Fruit fly (Drosophila melanogaster) whole organism, embryonic: ENCODE measurements around the gene Tim8.

ENCODE experiments used
- ATbp ChIP-seq: fragments of 200-800 bp; sonication (Bioruptor generic); optimal IDR thresholded peaks from 2 replicates; lab custom pipeline; 2017; ENCODE audit warnings: missing biosample characterization, mild to moderate bottlenecking, missing genetic modification characterization, missing genetic modification reagents
- Awh ChIP-seq: fragments of 200-800 bp; sonication (Bioruptor generic); IDR thresholded peaks from 2 replicates; pipeline ENCODE4, ENCODE4 v1.3.6; 2022; ENCODE audit warnings: missing biosample characterization, missing genetic modification characterization
- CG10147 ChIP-seq: fragments of 200-800 bp; sonication (Bioruptor generic); optimal IDR thresholded peaks from 2 replicates; lab custom pipeline; 2019; ENCODE audit warnings: missing biosample characterization, mild to moderate bottlenecking, missing genetic modification characterization, moderate library complexity
- CG10321 ChIP-seq: fragments of 200-800 bp; sonication (Bioruptor generic); IDR thresholded peaks from 2 replicates; pipeline ENCODE4 v1.3.6; 2022; ENCODE audit warnings: missing biosample characterization, missing genetic modification characterization
- CG10462 ChIP-seq: fragments of 200-800 bp; sonication (Bioruptor generic); optimal IDR thresholded peaks from 2 replicates; lab custom pipeline; 2016; ENCODE audit warnings: missing biosample characterization, missing genetic modification characterization
- CG13424 ChIP-seq: fragments of 200-800 bp; sonication (Bioruptor generic); optimal IDR thresholded peaks from 2 replicates; lab custom pipeline; 2019; ENCODE audit warnings: missing biosample characterization, mild to moderate bottlenecking, missing genetic modification characterization, moderate library complexity
- CG14710 ChIP-seq: fragments of 200-800 bp; sonication (Bioruptor generic); optimal IDR thresholded peaks from 3 replicates; lab custom pipeline; 2019; ENCODE audit warnings: missing biosample characterization, mild to moderate bottlenecking, missing genetic modification characterization, moderate library complexity
- CG1529 ChIP-seq: fragments of 200-800 bp; sonication (Bioruptor generic); optimal IDR thresholded peaks from 3 replicates; lab custom pipeline; 2018; ENCODE audit warnings: missing biosample characterization, missing genetic modification characterization
- CG17186 ChIP-seq: fragments of 200-800 bp; sonication (Bioruptor generic); optimal IDR thresholded peaks from 3 replicates; lab custom pipeline; 2017; ENCODE audit warnings: missing biosample characterization, missing genetic modification reagents, missing genetic modification characterization
- CG17328 ChIP-seq: fragments of 200-800 bp; sonication (Bioruptor generic); IDR thresholded peaks from 2 replicates; pipeline ENCODE4 v1.3.6; 2022; ENCODE audit warnings: missing biosample characterization, missing genetic modification characterization
- CG17385 ChIP-seq: fragments of 200-800 bp; sonication (Bioruptor generic); optimal IDR thresholded peaks from 3 replicates; lab custom pipeline; 2018; ENCODE audit warnings: missing biosample characterization, mild to moderate bottlenecking, missing genetic modification characterization
- CG18011 ChIP-seq: fragments of 200-800 bp; sonication (Bioruptor generic); optimal IDR thresholded peaks from 2 replicates; lab custom pipeline; 2017; ENCODE audit warnings: missing biosample characterization, missing genetic modification characterization, mild to moderate bottlenecking, moderate library complexity, missing genotype
- CG1832 ChIP-seq: fragments of 200-800 bp; sonication (Bioruptor generic); optimal IDR thresholded peaks from 2 replicates; lab custom pipeline; 2017; ENCODE audit warnings: missing biosample characterization, mild to moderate bottlenecking, missing genetic modification characterization, inconsistent platforms
- CG2199 ChIP-seq: fragments of 200-800 bp; sonication (Bioruptor generic); IDR thresholded peaks from 3 replicates; pipeline ENCODE4 v1.3.6; 2022; ENCODE audit warnings: missing biosample characterization, missing genetic modification characterization
- CG3065 ChIP-seq: fragments of 200-800 bp; sonication (Bioruptor generic); optimal IDR thresholded peaks from 2 replicates; lab custom pipeline; 2016; ENCODE audit warnings: missing biosample characterization, missing genetic modification characterization
- CG3163 ChIP-seq: fragments of 200-800 bp; sonication (Bioruptor generic); optimal IDR thresholded peaks from 3 replicates; lab custom pipeline; 2016; ENCODE audit warnings: missing biosample characterization, missing genetic modification characterization
- CG32532 ChIP-seq: fragments of 200-800 bp; sonication (Bioruptor generic); IDR thresholded peaks from 2 replicates; pipeline ENCODE4 v1.3.6; 2022; ENCODE audit warnings: missing biosample characterization, missing genetic modification characterization
- CG32772 ChIP-seq: fragments of 200-800 bp; sonication (Bioruptor generic); IDR thresholded peaks from 2 replicates; pipeline ENCODE4 v1.3.6; 2022; ENCODE audit warnings: missing biosample characterization, missing genetic modification characterization
- CG6175 ChIP-seq: fragments of 200-800 bp; sonication (Bioruptor generic); IDR thresholded peaks from 3 replicates; pipeline ENCODE4 v1.3.6; 2022; ENCODE audit warnings: missing biosample characterization, missing genetic modification characterization
- CG6854 ChIP-seq: fragments of 200-800 bp; sonication (Bioruptor generic); optimal IDR thresholded peaks from 3 replicates; lab custom pipeline; 2017; ENCODE audit warnings: missing biosample characterization, mild to moderate bottlenecking, missing genetic modification characterization
- CG7963 ChIP-seq: fragments of 200-800 bp; sonication (Bioruptor generic); IDR thresholded peaks from 3 replicates; pipeline ENCODE4 v1.3.6; 2022; ENCODE audit warnings: missing biosample characterization, missing genetic modification characterization; ENCODE audit not compliant: partially characterized antibody
- CG8944 ChIP-seq: fragments of 200-800 bp; sonication (Bioruptor generic); optimal IDR thresholded peaks from 3 replicates; lab custom pipeline; 2016; ENCODE audit warnings: missing biosample characterization, missing genetic modification characterization
- Camta ChIP-seq: fragments of 200-800 bp; sonication (Bioruptor generic); optimal IDR thresholded peaks from 2 replicates; lab custom pipeline; 2016; ENCODE audit warnings: missing biosample characterization, missing genetic modification characterization
- CkIIα-i1 ChIP-seq: fragments of 200-800 bp; sonication (Bioruptor generic); IDR thresholded peaks from 2 replicates; pipeline ENCODE4 v1.3.6; 2022; ENCODE audit warnings: missing biosample characterization, missing genetic modification characterization
- CoRest ChIP-seq: fragments of 200-800 bp; sonication (Bioruptor generic); optimal IDR thresholded peaks from 3 replicates; lab custom pipeline; 2018; ENCODE audit warnings: missing biosample characterization, mild to moderate bottlenecking, missing genetic modification characterization, moderate library complexity
- Doc3 ChIP-seq: fragments of 200-800 bp; sonication (Bioruptor generic); IDR thresholded peaks from 3 replicates; pipeline ENCODE4 v1.3.6; 2022; ENCODE audit warnings: missing biosample characterization, missing genetic modification characterization; ENCODE audit not compliant: partially characterized antibody
- Fer2 ChIP-seq: fragments of 200-800 bp; sonication (Bioruptor generic); optimal IDR thresholded peaks from 2 replicates; lab custom pipeline; 2018; ENCODE audit warnings: missing biosample characterization, mild to moderate bottlenecking, missing genetic modification characterization, moderate library complexity
- HLH4C ChIP-seq: fragments of 200-800 bp; sonication (Bioruptor generic); IDR thresholded peaks from 3 replicates; pipeline ENCODE4 v1.3.6; 2022; ENCODE audit warnings: missing biosample characterization, missing genetic modification characterization; ENCODE audit not compliant: partially characterized antibody
- Hey ChIP-seq: fragments of 200-800 bp; sonication (Bioruptor generic); optimal IDR thresholded peaks from 3 replicates; lab custom pipeline; 2018; ENCODE audit warnings: missing biosample characterization, mild to moderate bottlenecking, missing genetic modification characterization
- Hmx ChIP-seq: fragments of 200-800 bp; sonication (Bioruptor generic); optimal IDR thresholded peaks from 2 replicates; lab custom pipeline; 2016; ENCODE audit warnings: missing biosample characterization, missing genetic modification characterization
- Hr39 ChIP-seq: fragments of >200 bp; optimal IDR thresholded peaks from 2 replicates; lab custom pipeline; 2017
- cad ChIP-seq: fragments of >200 bp; optimal IDR thresholded peaks from 2 replicates; lab custom pipeline; 2017; ENCODE audit warnings: missing biosample characterization, missing genetic modification characterization
- crc ChIP-seq: fragments of 200-800 bp; sonication (Bioruptor generic); optimal IDR thresholded peaks from 2 replicates; lab custom pipeline; 2016; ENCODE audit warnings: missing biosample characterization, missing genetic modification characterization
- dan ChIP-seq: fragments of 200-800 bp; sonication (Bioruptor generic); IDR thresholded peaks from 2 replicates; pipeline ENCODE4 v1.3.6; 2022; ENCODE audit warnings: missing biosample characterization, missing genetic modification characterization
- eve ChIP-seq, 2 experiments: fragments of >200 bp; optimal IDR thresholded peaks; 2 replicates each; lab custom pipeline; 2017; ENCODE audit warnings: missing biosample characterization in 2 of 2, missing genetic modification characterization in 2 of 2
- gcm2 ChIP-seq: fragments of 200-800 bp; sonication (Bioruptor generic); optimal IDR thresholded peaks from 2 replicates; lab custom pipeline; 2016; ENCODE audit warnings: missing biosample characterization, missing genetic modification characterization
- gro ChIP-seq: fragments of 200-800 bp; sonication (Bioruptor generic); optimal IDR thresholded peaks from 2 replicates; lab custom pipeline; 2016; ENCODE audit warnings: missing biosample characterization, missing genetic modification characterization
- gsb ChIP-seq: fragments of 200-800 bp; sonication (Bioruptor generic); IDR thresholded peaks from 2 replicates; pipeline ENCODE4 v1.3.6; 2022; ENCODE audit warnings: missing biosample characterization, missing genetic modification characterization
- jing ChIP-seq: fragments of 200-800 bp; sonication (Bioruptor generic); optimal IDR thresholded peaks from 2 replicates; lab custom pipeline; 2018; ENCODE audit warnings: missing biosample characterization, mild to moderate bottlenecking, missing genetic modification characterization
- oc ChIP-seq: fragments of 200-800 bp; sonication (Bioruptor generic); optimal IDR thresholded peaks from 2 replicates; lab custom pipeline; 2018; ENCODE audit warnings: missing biosample characterization, mild to moderate bottlenecking, missing genetic modification characterization, moderate library complexity
- pfk ChIP-seq: fragments of 200-800 bp; sonication (Bioruptor generic); optimal IDR thresholded peaks from 2 replicates; lab custom pipeline; 2018; ENCODE audit warnings: missing biosample characterization, mild to moderate bottlenecking, missing genetic modification characterization, moderate library complexity
- prd ChIP-seq, 3 experiments: fragments of >200 bp in 2 of 3; fragments of 200-800 bp in 1 of 3; sonication (Bioruptor generic) in 1 of 3; optimal IDR thresholded peaks in 2 of 3; IDR thresholded peaks in 1 of 3; 2 replicates in 2 of 3; 3 replicates in 1 of 3; pipeline versions ENCODE4 v1.3.6 to Lab custom; 2017 to 2022; ENCODE audit warnings: missing biosample characterization in 1 of 3, missing genetic modification characterization in 1 of 3
- sens ChIP-seq: fragments of 200-800 bp; sonication (Bioruptor generic); peaks from one replicate; lab custom pipeline; 2016; ENCODE audit warnings: missing biosample characterization, missing genetic modification characterization
- tap ChIP-seq: fragments of 200-800 bp; optimal IDR thresholded peaks from 3 replicates; lab custom pipeline; 2019; ENCODE audit warnings: missing biosample characterization, mild to moderate bottlenecking, missing genetic modification characterization, moderate library complexity
- tgo ChIP-seq: fragments of 200-800 bp; sonication (Bioruptor generic); IDR thresholded peaks from 3 replicates; pipeline ENCODE4 v1.3.6; 2022; ENCODE audit warnings: missing biosample characterization, missing genetic modification characterization
- toy ChIP-seq: fragments of 200-800 bp; sonication (Bioruptor generic); IDR thresholded peaks from 2 replicates; pipeline ENCODE4 v1.3.6; 2022; ENCODE audit warnings: missing biosample characterization, missing genetic modification characterization
- trem ChIP-seq: fragments of 200-800 bp; optimal IDR thresholded peaks from 3 replicates; lab custom pipeline; 2019; ENCODE audit warnings: missing biosample characterization, mild to moderate bottlenecking, missing genetic modification characterization, moderate library complexity
- ttk ChIP-seq: fragments of 200-800 bp; sonication (Bioruptor generic); IDR thresholded peaks from 2 replicates; pipeline ENCODE4 v2.1.2; 2022; ENCODE audit warnings: missing biosample characterization, missing genetic modification characterization
- unc-4 ChIP-seq: fragments of 200-800 bp; sonication (Bioruptor generic); IDR thresholded peaks from 2 replicates; pipeline ENCODE4 v1.3.6; 2022; ENCODE audit warnings: missing biosample characterization, missing genetic modification characterization; ENCODE audit not compliant: partially characterized antibody
- vvl ChIP-seq: fragments of 200-800 bp; sonication (Bioruptor generic); IDR thresholded peaks from 2 replicates; pipeline ENCODE4 v1.3.6; 2022; ENCODE audit warnings: missing biosample characterization, missing genetic modification characterization
- wor ChIP-seq: fragments of 200-800 bp; sonication (Bioruptor generic); IDR thresholded peaks from 2 replicates; pipeline ENCODE4 v1.3.6; 2022; ENCODE audit warnings: missing biosample characterization, missing genetic modification characterization
- yki ChIP-seq: fragments of >200 bp; optimal IDR thresholded peaks from 3 replicates; lab custom pipeline; 2018
- zfh1 ChIP-seq: fragments of 200-800 bp; sonication (Bioruptor generic); IDR thresholded peaks from 3 replicates; pipeline ENCODE4 v1.3.6; 2022; ENCODE audit warnings: missing biosample characterization, missing genetic modification characterization

Tim8 gene

dm6 chrX:11369374-11369773 lies 1.1 kb downstream of the Tim8 start, which contains the start of gene dlg1 (continued):
- TF ChIP-seq CG3065 (GFP tag; lab: Kevin White, UChicago) (no peak), crc (GFP tag; lab: Kevin White, UChicago) (no peak), HLH4C (GFP tag; lab: Robert Waterston, UW) (peak; percentile 75), Hr39 (no peak), CG14710 (tag; lab: Kevin White, UChicago) (peak; percentile 43), CG6175 (GFP tag; lab: Robert Waterston, UW) (no peak), CG10147 (GFP tag; lab: Kevin White, UChicago) (no peak), Hmx (no peak), CG32772 (GFP tag; lab: Robert Waterston, UW) (no peak), CG2199 (GFP tag; lab: Robert Waterston, UW) (no peak), prd (optimal IDR thresholded peaks at IDR 0.05; lab: Kevin White, UChicago) (no peak), prd (GFP tag; IDR thresholded peaks at IDR 0.05; lab: Robert Waterston, UW) (no peak), gro (no peak), CG6854 (GFP tag; lab: Kevin White, UChicago) (no peak), CG1832 (GFP tag; lab: Kevin White, UChicago) (no peak), CG32532 (GFP tag; lab: Robert Waterston, UW) (no peak), Doc3 (peak; percentile 49; the same call in 2 of the 3 replicates), CG10321 (no peak), CG13424 (no peak), tap (tag; lab: Kevin White, UChicago) (no peak), Awh (no peak), CG8944 (GFP tag; lab: Kevin White, UChicago) (no peak), pfk (no peak), CG3163 (GFP tag; lab: Kevin White, UChicago) (no peak), sens (GFP tag; lab: Kevin White, UChicago) (peak; percentile 55), ttk (GFP tag; lab: Robert Waterston, UW) (no peak), CG17385 (GFP tag; lab: Kevin White, UChicago) (no peak), CG17186 (GFP tag; lab: Kevin White, UChicago) (peak; percentile 4), dan (GFP tag; lab: Robert Waterston, UW) (no peak), oc (tag; lab: Kevin White, UChicago) (no peak), eve (GFP tag; optimal IDR thresholded peaks at IDR 0.05; lab: Kevin White, UChicago) (no peak), wor (no peak), gsb (GFP tag; lab: Robert Waterston, UW) (no peak), CkIIα-i1 (GFP tag; lab: Robert Waterston, UW) (no peak), Camta (GFP tag; lab: Kevin White, UChicago) (no peak), toy (GFP tag; lab: Robert Waterston, UW) (no peak), CG10462 (GFP tag; lab: Kevin White, UChicago) (no peak), trem (peak; percentile 37), ATbp (GFP tag; lab: Kevin White, UChicago) (no peak), jing (GFP tag; lab: Kevin White, UChicago) (no peak), unc-4 (GFP tag; lab: Robert Waterston, UW) (peak; percentile 70), cad (GFP tag; lab: Kevin White, UChicago) (no peak), gcm2 (GFP tag; lab: Kevin White, UChicago) (no peak), CG7963 (GFP tag; lab: Robert Waterston, UW) (0 out of 3 replicates have a peak, but pooled peaks have one; percentile 6), CG1529 (no peak), CG17328 (GFP tag; lab: Robert Waterston, UW) (no peak), Hey (no peak), Fer2 (tag; lab: Kevin White, UChicago) (no peak), tgo (GFP tag; lab: Robert Waterston, UW) (no peak), yki (lab: Kevin White, UChicago) (no peak), zfh1 (GFP tag; lab: Robert Waterston, UW) (no peak), CoRest (tag; lab: Kevin White, UChicago) (peak; percentile 32), CG18011 (GFP tag; lab: Kevin White, UChicago) (no peak), vvl (GFP tag; lab: Robert Waterston, UW) (no peak)
